Fruit fly (Drosophila melanogaster): ENCODE measurements around the gene CG14053.

The CG14053 gene

DNA sequence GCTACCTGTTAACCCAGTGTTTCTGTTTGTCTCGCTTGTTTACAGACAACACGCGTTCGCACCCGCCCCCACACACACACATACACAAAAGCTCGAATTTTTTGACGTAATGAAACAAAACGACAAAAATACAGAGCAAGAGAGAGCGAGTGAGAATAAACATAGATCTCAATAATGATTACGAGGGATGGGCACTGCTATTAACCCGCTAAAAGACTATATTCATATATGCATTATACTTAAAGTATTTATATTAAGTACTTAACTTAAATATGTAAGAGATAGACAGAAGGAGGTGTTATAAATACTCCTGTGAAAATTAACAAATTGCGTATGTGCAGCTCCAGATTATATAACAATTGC is 51.9 kb downstream of the CG14053 start (continued):
- TF ChIP-seq D (optimal IDR thresholded peaks at IDR 0.05) (no peak), D (GFP tag; optimal IDR thresholded peaks at IDR 0.05) (peak; percentile 7), toy (GFP tag; IDR thresholded peaks at IDR 0.05) (no peak), Hey (tag; optimal IDR thresholded peaks at IDR 0.05) (peak; percentile 66), sens (GFP tag) (peak; percentile 66), CG12942 (GFP tag; optimal IDR thresholded peaks at IDR 0.05) (no peak), NfI (GFP tag; optimal IDR thresholded peaks at IDR 0.05) (peak; percentile 56), ewg (GFP tag; optimal IDR thresholded peaks at IDR 0.05) (peak; percentile 23), Hsf (GFP tag; optimal IDR thresholded peaks at IDR 0.05) (no peak), CG1832 (GFP tag; optimal IDR thresholded peaks at IDR 0.05) (no peak), insv (GFP tag; optimal IDR thresholded peaks at IDR 0.05) (peak in 1 of 2 experiments; percentile 38), CG4424 (GFP tag; optimal IDR thresholded peaks at IDR 0.05) (peak; percentile 30), amos (GFP tag; IDR thresholded peaks at IDR 0.05; ENCODE audit: partially characterized antibody) (no peak), cato (GFP tag; optimal IDR thresholded peaks at IDR 0.05; ENCODE audit: borderline replicate concordance) (no peak), CG8089 (GFP tag; optimal IDR thresholded peaks at IDR 0.05) (peak; percentile 16), tna (GFP tag; IDR thresholded peaks at IDR 0.05; ENCODE audit: partially characterized antibody) (no peak), danr (GFP tag; IDR thresholded peaks at IDR 0.05) (no peak), rib (GFP tag; IDR thresholded peaks at IDR 0.05) (no peak), bbx (GFP tag; IDR thresholded peaks at IDR 0.05; ENCODE audit: partially characterized antibody) (no peak), Hand (GFP tag; optimal IDR thresholded peaks at IDR 0.05) (peak; percentile 34), pfk (GFP tag; optimal IDR thresholded peaks at IDR 0.05) (peak; percentile 28), Jarid2 (GFP tag; optimal IDR thresholded peaks at IDR 0.05) (no peak), gfzf (GFP tag; optimal IDR thresholded peaks at IDR 0.05) (no peak), hkb (optimal IDR thresholded peaks at IDR 0.05) (no peak), hkb (GFP tag; IDR thresholded peaks at IDR 0.05) (peak; percentile 48), CG4707 (GFP tag; optimal IDR thresholded peaks at IDR 0.05) (peak; percentile 68), Dfd (GFP tag; optimal IDR thresholded peaks at IDR 0.05) (no peak), CG8388 (GFP tag; optimal IDR thresholded peaks at IDR 0.05) (no peak), Meics (GFP tag; optimal IDR thresholded peaks at IDR 0.05) (peak; percentile 57), kah (GFP tag; optimal IDR thresholded peaks at IDR 0.05) (peak; percentile 79), zfh1 (GFP tag; IDR thresholded peaks at IDR 0.05) (0 out of 3 replicates have a peak, but pooled peaks have one; percentile 10), Side (GFP tag; optimal IDR thresholded peaks at IDR 0.05) (no peak), CG13287 (GFP tag; IDR thresholded peaks at IDR 0.05; ENCODE audit: partially characterized antibody) (no peak), lov (optimal IDR thresholded peaks at IDR 0.05) (no peak), lov (GFP tag; IDR thresholded peaks at IDR 0.05) (no peak), CG34224 (GFP tag; IDR thresholded peaks at IDR 0.05; ENCODE audit: partially characterized antibody) (no peak), yki (optimal IDR thresholded peaks at IDR 0.05) (no peak), CG18764 (GFP tag; optimal IDR thresholded peaks at IDR 0.05) (peak; percentile 24), Aef1 (GFP tag; IDR thresholded peaks at IDR 0.05) (0 out of 3 replicates have a peak, but pooled peaks have one; percentile 11), ara (GFP tag; IDR thresholded peaks at IDR 0.05) (0 out of 2 replicates have a peak, but pooled peaks have one; percentile 39), Med (GFP tag) (peak; percentile 88), phol (tag; optimal IDR thresholded peaks at IDR 0.05) (peak; percentile 27), CG2678 (tag; optimal IDR thresholded peaks at IDR 0.05) (peak; percentile 68), Hmx (GFP tag; optimal IDR thresholded peaks at IDR 0.05) (no peak), exex (tag; optimal IDR thresholded peaks at IDR 0.05) (peak; percentile 4), onecut (GFP tag; IDR thresholded peaks at IDR 0.05) (peak; percentile 34; the same call in 1 of the 2 replicates), Nf-YB (GFP tag; optimal IDR thresholded peaks at IDR 0.05) (peak; percentile 8), CG8290 (GFP tag; optimal IDR thresholded peaks at IDR 0.05) (no peak), CG8290 (tag; optimal IDR thresholded peaks at IDR 0.05) (peak in 1 of 2 experiments; percentile 89), Xbp1 (GFP tag; optimal IDR thresholded peaks at IDR 0.05) (peak; percentile 26), CG9609 (GFP tag; optimal IDR thresholded peaks at IDR 0.05) (no peak), CG3726 (GFP tag; IDR thresholded peaks at IDR 0.05) (no peak)
